Worm (Caenorhabditis elegans): ENCODE measurements around the gene mrps-33.

Gene mrps-33

DNA sequence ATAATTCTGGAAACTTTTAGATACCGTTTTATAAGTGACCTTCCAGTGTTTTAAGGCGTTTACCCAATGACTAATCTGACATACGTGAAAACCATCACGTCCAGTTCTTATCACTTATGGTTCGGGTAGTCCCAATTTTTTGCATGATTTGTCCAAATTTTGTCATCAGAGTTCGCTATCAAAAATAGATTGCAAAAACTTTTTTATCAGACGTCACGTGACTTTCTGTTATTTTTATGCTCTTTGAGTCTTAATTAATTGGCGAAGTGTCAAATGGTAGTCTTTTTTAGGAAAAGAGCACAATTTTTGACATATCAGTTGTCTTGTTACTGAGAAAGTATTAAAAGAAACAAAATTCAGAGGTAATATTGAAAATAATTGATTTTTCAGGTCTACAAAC, 10.2 kb downstream of the mrps-33 start:
- no peak for TF ChIP-seq flt-1 (GFP tag; IDR thresholded peaks at IDR 0.05)
- no peak for TF ChIP-seq B0310.2 (tag; optimal IDR thresholded peaks at IDR 0.05)
- no peak for TF ChIP-seq tbx-37 (GFP tag; conservative IDR thresholded peaks at IDR 0.05)
- no peak for TF ChIP-seq ets-7 (tag; optimal IDR thresholded peaks at IDR 0.05)
- no peak for TF ChIP-seq sea-1 (GFP tag; conservative IDR thresholded peaks at IDR 0.05)
- TF ChIP-seq scrt-1 (GFP tag; IDR thresholded peaks at IDR 0.05), result no peak
- no peak for TF ChIP-seq aly-1 (tag; optimal IDR thresholded peaks at IDR 0.05)
- no peak for TF ChIP-seq ama-1 (optimal IDR thresholded peaks at IDR 0.05)
- no peak for TF ChIP-seq pes-1 (GFP tag; IDR thresholded peaks at IDR 0.05)
- no peak for TF ChIP-seq tra-4 (tag; optimal IDR thresholded peaks at IDR 0.05)
- TF ChIP-seq hmg-4 (GFP tag; optimal IDR thresholded peaks at IDR 0.05), result no peak
- no peak for TF ChIP-seq hmbx-1 (tag; optimal IDR thresholded peaks at IDR 0.05)
- no peak for TF ChIP-seq hnd-1 (tag; optimal IDR thresholded peaks at IDR 0.05)
- TF ChIP-seq ceh-36 (tag; optimal IDR thresholded peaks at IDR 0.05), result no peak
- no peak for TF ChIP-seq ceh-13 (GFP tag; optimal IDR thresholded peaks at IDR 0.05)

DNA sequence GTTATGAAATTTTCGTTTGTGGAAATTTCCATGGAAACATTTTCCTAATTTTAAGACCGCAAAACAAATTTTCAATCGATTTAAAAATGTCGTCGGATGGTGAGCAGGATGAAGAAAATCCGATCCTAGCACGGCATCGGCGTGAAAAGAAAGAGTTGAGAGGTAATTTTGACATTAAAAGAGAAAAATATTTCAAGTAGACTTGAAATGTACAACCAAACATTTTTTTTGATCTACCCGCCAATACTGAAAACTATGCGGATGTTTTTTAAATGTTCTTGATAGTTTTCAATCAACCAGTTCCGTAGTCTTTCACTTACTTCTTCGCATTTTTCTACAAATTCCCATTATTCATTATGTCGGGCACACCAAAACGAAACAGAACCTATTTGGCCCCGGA, 11.7 kb downstream of the mrps-33 start, which contains the start of gene otub-3:
Gene otub-3 (plus strand): TSS at position 56 of the 400 bp plus-strand sequence.
- no peak for TF ChIP-seq hmg-4 (GFP tag; optimal IDR thresholded peaks at IDR 0.05)
- no peak for TF ChIP-seq flt-1 (GFP tag; IDR thresholded peaks at IDR 0.05)
- TF ChIP-seq ets-7 (tag; optimal IDR thresholded peaks at IDR 0.05), result no peak
- no peak for TF ChIP-seq scrt-1 (GFP tag; IDR thresholded peaks at IDR 0.05)
- TF ChIP-seq tra-4 (tag; optimal IDR thresholded peaks at IDR 0.05), result no peak
- no peak for TF ChIP-seq tbx-37 (GFP tag; conservative IDR thresholded peaks at IDR 0.05)
- no peak for TF ChIP-seq ama-1 (optimal IDR thresholded peaks at IDR 0.05)
- no peak for TF ChIP-seq B0310.2 (tag; optimal IDR thresholded peaks at IDR 0.05)
- no peak for TF ChIP-seq hmbx-1 (tag; optimal IDR thresholded peaks at IDR 0.05)
- TF ChIP-seq F13C5.2 (tag; optimal IDR thresholded peaks at IDR 0.05), result no peak
- TF ChIP-seq tbx-11 (GFP tag; IDR thresholded peaks at IDR 0.05), result no peak
- no peak for TF ChIP-seq sea-1 (GFP tag; conservative IDR thresholded peaks at IDR 0.05)
- TF ChIP-seq ceh-13 (GFP tag; optimal IDR thresholded peaks at IDR 0.05), result no peak
- no peak for TF ChIP-seq aly-1 (tag; optimal IDR thresholded peaks at IDR 0.05)
- no peak for TF ChIP-seq ceh-36 (tag; optimal IDR thresholded peaks at IDR 0.05)
- no peak for TF ChIP-seq hnd-1 (tag; optimal IDR thresholded peaks at IDR 0.05)
- TF ChIP-seq pes-1 (GFP tag; IDR thresholded peaks at IDR 0.05), result no peak

DNA sequence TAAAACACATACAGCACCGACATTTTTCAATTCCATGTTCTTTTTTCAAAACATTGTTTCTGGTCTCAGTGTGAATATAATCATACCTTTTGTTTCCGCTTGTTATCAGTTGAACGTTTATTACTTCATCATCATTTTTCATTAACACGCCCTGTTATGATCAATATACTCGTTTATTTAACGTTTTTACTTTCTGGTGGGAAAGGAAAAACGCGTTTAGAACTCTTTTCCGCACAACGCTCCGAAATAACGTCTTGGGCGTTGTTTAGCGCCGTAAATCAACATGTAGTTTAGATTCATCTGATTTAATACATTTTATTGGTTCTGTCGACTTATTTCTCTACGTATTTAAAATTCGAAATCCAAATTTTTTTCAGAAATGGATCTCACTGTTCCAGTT, 14.5 kb downstream of the mrps-33 start, which contains the start of gene pgm-3:
Gene pgm-3 (plus strand): TSS at position 378 of the 400 bp plus-strand sequence.
- TF ChIP-seq ceh-13 (GFP tag; optimal IDR thresholded peaks at IDR 0.05) (no peak), aly-1 (tag; optimal IDR thresholded peaks at IDR 0.05) (no peak), tbx-37 (GFP tag; conservative IDR thresholded peaks at IDR 0.05) (no peak), scrt-1 (GFP tag; IDR thresholded peaks at IDR 0.05) (no peak), F13C5.2 (tag; optimal IDR thresholded peaks at IDR 0.05) (no peak), B0310.2 (tag; optimal IDR thresholded peaks at IDR 0.05) (no peak), tra-4 (tag; optimal IDR thresholded peaks at IDR 0.05) (no peak), ama-1 (optimal IDR thresholded peaks at IDR 0.05) (no peak), pes-1 (GFP tag; IDR thresholded peaks at IDR 0.05) (no peak), hmbx-1 (tag; optimal IDR thresholded peaks at IDR 0.05) (no peak), ets-7 (tag; optimal IDR thresholded peaks at IDR 0.05) (no peak), tbx-11 (GFP tag; IDR thresholded peaks at IDR 0.05) (no peak), flt-1 (GFP tag; IDR thresholded peaks at IDR 0.05) (no peak), hnd-1 (tag; optimal IDR thresholded peaks at IDR 0.05) (no peak), hmg-4 (GFP tag; optimal IDR thresholded peaks at IDR 0.05) (no peak)

DNA sequence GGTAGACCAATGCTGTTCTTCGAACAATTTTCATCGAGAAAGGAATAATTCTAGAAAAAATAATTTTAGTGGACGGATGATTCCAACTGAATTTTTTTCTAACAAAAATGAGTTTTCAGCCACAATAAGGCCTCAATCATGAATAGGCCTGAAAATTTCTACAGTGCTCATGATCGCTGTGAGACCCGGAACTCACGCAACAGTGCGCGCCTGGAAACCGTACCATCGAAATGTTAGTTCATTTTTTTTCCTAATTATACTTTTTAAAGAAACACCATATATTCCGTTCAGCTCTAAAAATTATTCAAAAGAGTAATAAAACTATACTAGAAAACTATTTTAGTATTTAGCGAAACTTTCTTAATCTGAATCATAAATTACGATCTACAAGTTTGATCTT, 14.9 kb downstream of the mrps-33 start:
- TF ChIP-seq aly-1 (tag; optimal IDR thresholded peaks at IDR 0.05) (no peak), flt-1 (GFP tag; IDR thresholded peaks at IDR 0.05) (no peak), tra-4 (tag; optimal IDR thresholded peaks at IDR 0.05) (no peak), hmbx-1 (tag; optimal IDR thresholded peaks at IDR 0.05) (no peak), ets-7 (tag; optimal IDR thresholded peaks at IDR 0.05) (no peak), pes-1 (GFP tag; IDR thresholded peaks at IDR 0.05) (no peak), tbx-37 (GFP tag; conservative IDR thresholded peaks at IDR 0.05) (no peak), sea-1 (GFP tag; conservative IDR thresholded peaks at IDR 0.05) (no peak)

DNA sequence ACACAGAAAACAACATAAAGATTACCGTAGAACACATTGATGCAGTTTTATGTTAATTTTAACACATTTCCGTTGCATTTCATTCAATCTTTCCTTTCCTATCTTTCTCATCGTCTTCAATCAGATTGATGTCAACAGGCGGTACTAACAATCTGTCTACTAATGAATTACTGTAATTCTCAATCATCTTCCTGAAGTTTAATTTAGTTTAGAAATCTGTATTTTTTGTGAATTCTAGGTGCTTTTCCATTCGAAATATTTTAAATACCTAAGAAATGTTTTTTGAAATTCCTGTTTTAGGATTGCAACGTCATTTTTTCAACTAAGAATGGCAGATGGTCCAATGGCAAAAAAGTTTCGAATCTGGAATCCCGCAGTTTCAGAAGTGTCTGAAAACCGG, 16.1 kb downstream of the mrps-33 start, which contains the start of gene F21D5.9:
Gene F21D5.9 (plus strand): TSS at position 301 of the 400 bp plus-strand sequence.
- TF ChIP-seq sea-1 (GFP tag; conservative IDR thresholded peaks at IDR 0.05), result no peak
- no peak for TF ChIP-seq flt-1 (GFP tag; IDR thresholded peaks at IDR 0.05)
- TF ChIP-seq B0310.2 (tag; optimal IDR thresholded peaks at IDR 0.05), result no peak
- TF ChIP-seq scrt-1 (GFP tag; IDR thresholded peaks at IDR 0.05), result no peak
- no peak for TF ChIP-seq aly-1 (tag; optimal IDR thresholded peaks at IDR 0.05)
- no peak for TF ChIP-seq pes-1 (GFP tag; IDR thresholded peaks at IDR 0.05)
- TF ChIP-seq tbx-11 (GFP tag; IDR thresholded peaks at IDR 0.05), result no peak
- TF ChIP-seq ets-7 (tag; optimal IDR thresholded peaks at IDR 0.05), result no peak
- no peak for TF ChIP-seq hnd-1 (tag; optimal IDR thresholded peaks at IDR 0.05)
- no peak for TF ChIP-seq F13C5.2 (tag; optimal IDR thresholded peaks at IDR 0.05)
- no peak for TF ChIP-seq tbx-37 (GFP tag; conservative IDR thresholded peaks at IDR 0.05)

DNA sequence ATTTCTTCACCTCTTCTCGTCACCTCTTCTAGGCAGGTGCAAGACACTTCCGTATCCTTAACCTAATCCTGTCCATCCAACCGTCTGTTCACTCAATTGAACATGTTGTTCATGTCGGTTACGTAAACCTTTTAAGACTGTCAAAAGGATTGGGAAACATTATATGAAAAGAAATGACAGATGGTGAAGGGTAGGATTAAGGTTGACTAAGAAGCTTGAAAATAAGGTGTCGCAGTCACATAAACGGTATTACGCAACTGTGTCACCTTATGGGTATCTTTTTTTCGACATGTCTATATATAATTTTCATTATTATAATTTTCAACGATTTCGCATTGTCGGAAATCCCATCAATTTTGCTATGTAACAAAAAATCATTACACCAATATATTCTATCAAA, 17.0 kb downstream of the mrps-33 start:
- TF ChIP-seq flt-1 (GFP tag; IDR thresholded peaks at IDR 0.05) (no peak), ceh-13 (GFP tag; optimal IDR thresholded peaks at IDR 0.05) (no peak), hmg-4 (GFP tag; optimal IDR thresholded peaks at IDR 0.05) (no peak), hmbx-1 (tag; optimal IDR thresholded peaks at IDR 0.05) (no peak), sea-1 (GFP tag; conservative IDR thresholded peaks at IDR 0.05) (no peak), tra-4 (tag; optimal IDR thresholded peaks at IDR 0.05) (no peak), ceh-36 (tag; optimal IDR thresholded peaks at IDR 0.05) (no peak), F13C5.2 (tag; optimal IDR thresholded peaks at IDR 0.05) (no peak), scrt-1 (GFP tag; IDR thresholded peaks at IDR 0.05) (no peak)

DNA sequence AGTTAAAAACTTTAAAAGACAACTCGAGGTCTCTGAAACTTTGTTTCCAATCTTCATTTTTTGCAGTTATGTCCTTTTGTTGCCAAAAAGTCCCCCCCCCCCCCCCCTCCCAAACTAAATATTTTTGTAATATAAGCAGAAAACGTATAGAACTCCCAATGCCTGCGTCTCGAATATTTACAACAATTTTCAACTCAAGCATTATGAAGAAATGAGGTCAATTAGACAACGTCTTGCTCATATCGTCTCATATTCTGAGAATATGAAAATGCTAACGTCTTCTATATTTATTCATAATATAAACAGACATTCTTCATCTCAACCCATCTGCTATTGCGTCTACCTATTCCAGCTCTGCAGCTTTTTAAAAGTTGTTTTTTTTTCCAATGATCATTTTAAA, 21.7 kb downstream of the mrps-33 start, which contains the start of gene H23L24.1:
Gene H23L24.1 (plus strand): TSS at position 301 of the 400 bp plus-strand sequence.
- TF ChIP-seq hnd-1 (tag; optimal IDR thresholded peaks at IDR 0.05), result no peak
- TF ChIP-seq F13C5.2 (tag; optimal IDR thresholded peaks at IDR 0.05), result no peak
- no peak for TF ChIP-seq pes-1 (GFP tag; IDR thresholded peaks at IDR 0.05)
- no peak for TF ChIP-seq ceh-36 (tag; optimal IDR thresholded peaks at IDR 0.05)
- no peak for TF ChIP-seq ama-1 (optimal IDR thresholded peaks at IDR 0.05)
- no peak for TF ChIP-seq flt-1 (GFP tag; IDR thresholded peaks at IDR 0.05)
- TF ChIP-seq ets-7 (tag; optimal IDR thresholded peaks at IDR 0.05), result no peak
- TF ChIP-seq B0310.2 (tag; optimal IDR thresholded peaks at IDR 0.05), result no peak
- TF ChIP-seq aly-1 (tag; optimal IDR thresholded peaks at IDR 0.05), result no peak
- no peak for TF ChIP-seq sea-1 (GFP tag; conservative IDR thresholded peaks at IDR 0.05)
- no peak for TF ChIP-seq tra-4 (tag; optimal IDR thresholded peaks at IDR 0.05)
- TF ChIP-seq tbx-37 (GFP tag; conservative IDR thresholded peaks at IDR 0.05), result no peak
- TF ChIP-seq ceh-13 (GFP tag; optimal IDR thresholded peaks at IDR 0.05), result no peak
- no peak for TF ChIP-seq tbx-11 (GFP tag; IDR thresholded peaks at IDR 0.05)

Measured in whole organism, early embryonic.